Worm (Caenorhabditis elegans) whole organism, mixed stage, embryonic: ENCODE data around the gene oac-48.

ENCODE experiments used
- M03D4.4 ChIP-seq: sonication (generic microtip); optimal IDR thresholded peaks from 2 replicates; lab custom pipeline; 2017; ENCODE audit warnings: mild to moderate bottlenecking, missing genetic modification characterization, missing compliant biosample characterization
- bed-3 ChIP-seq: fragments of 200-800 bp; sonication (Bioruptor generic); optimal IDR thresholded peaks from 3 replicates; lab custom pipeline; 2018; ENCODE audit warnings: mild to moderate bottlenecking, missing genetic modification characterization, moderate library complexity, missing compliant biosample characterization
- blmp-1 ChIP-seq: fragments of 150-350 bp; optimal IDR thresholded peaks from 2 replicates; lab custom pipeline; 2014; ENCODE audit warnings: missing biosample characterization, missing genetic modification characterization
- ceh-39 ChIP-seq: fragments of 150-350 bp; optimal IDR thresholded peaks from 2 replicates; lab custom pipeline; 2014; ENCODE audit warnings: missing biosample characterization, missing genetic modification characterization
- ceh-43 ChIP-seq: fragments of 200-800 bp; sonication (Bioruptor generic); optimal IDR thresholded peaks from 2 replicates; lab custom pipeline; 2018; ENCODE audit warnings: mild to moderate bottlenecking, missing genetic modification characterization, moderate library complexity, missing compliant biosample characterization
- ceh-83 ChIP-seq: fragments of 200-800 bp; sonication (Bioruptor generic); optimal IDR thresholded peaks from 2 replicates; lab custom pipeline; 2018; ENCODE audit warnings: mild to moderate bottlenecking, missing genetic modification characterization, missing compliant biosample characterization
- ces-1 ChIP-seq: fragments of 150-350 bp; optimal IDR thresholded peaks from 2 replicates; lab custom pipeline; 2014; ENCODE audit warnings: missing biosample characterization, missing genetic modification reagents, missing genetic modification characterization
- cnd-1 ChIP-seq: fragments of 200-800 bp; sonication (Bioruptor generic); optimal IDR thresholded peaks from 2 replicates; lab custom pipeline; 2018; ENCODE audit warnings: mild to moderate bottlenecking, missing genetic modification characterization, missing compliant biosample characterization
- drap-1 ChIP-seq: fragments of 200-800 bp; sonication (Bioruptor generic); optimal IDR thresholded peaks from 3 replicates; lab custom pipeline; 2018; ENCODE audit warnings: mild to moderate bottlenecking, missing genetic modification characterization, missing compliant biosample characterization
- elt-1 ChIP-seq: sonication (generic microtip); optimal IDR thresholded peaks from 2 replicates; lab custom pipeline; 2017; ENCODE audit warnings: missing genetic modification characterization, mild to moderate bottlenecking, missing compliant biosample characterization, antibody characterized with exemption, moderate library complexity, borderline replicate concordance; ENCODE audit not compliant: insufficient read depth
- elt-3 ChIP-seq: fragments of 150-350 bp; optimal IDR thresholded peaks from 2 replicates; lab custom pipeline; 2014; ENCODE audit warnings: missing biosample characterization, missing genetic modification characterization
- flh-1 ChIP-seq: fragments of 200-800 bp; sonication (Bioruptor generic); optimal IDR thresholded peaks from 2 replicates; lab custom pipeline; 2018; ENCODE audit warnings: mild to moderate bottlenecking, missing genetic modification characterization, moderate library complexity, missing compliant biosample characterization
- ham-2 ChIP-seq: fragments of 200-800 bp; sonication (Bioruptor generic); optimal IDR thresholded peaks from 2 replicates; lab custom pipeline; 2018; ENCODE audit warnings: mild to moderate bottlenecking, missing genetic modification characterization, missing compliant biosample characterization
- hlh-1 ChIP-seq: fragments of 150-350 bp; optimal IDR thresholded peaks from 2 replicates; lab custom pipeline; 2014; ENCODE audit warnings: missing biosample characterization, missing genetic modification reagents, missing genetic modification characterization
- lin-13 ChIP-seq: fragments of 150-350 bp; optimal IDR thresholded peaks from 2 replicates; lab custom pipeline; 2014; ENCODE audit warnings: missing biosample characterization, missing genetic modification characterization
- lin-32 ChIP-seq: fragments of 200-800 bp; sonication (Bioruptor generic); optimal IDR thresholded peaks from 2 replicates; lab custom pipeline; 2018; ENCODE audit warnings: mild to moderate bottlenecking, missing genetic modification characterization, missing compliant biosample characterization
- mab-5 ChIP-seq: fragments of 150-350 bp; optimal IDR thresholded peaks from 2 replicates; lab custom pipeline; 2014; ENCODE audit warnings: missing biosample characterization, missing genetic modification characterization
- mep-1 ChIP-seq: fragments of 150-350 bp; optimal IDR thresholded peaks from 2 replicates; lab custom pipeline; 2017; ENCODE audit warnings: missing biosample characterization, missing genetic modification reagents, missing genetic modification characterization, inconsistent platforms
- mls-2 ChIP-seq: sonication (generic microtip); optimal IDR thresholded peaks from 2 replicates; lab custom pipeline; 2016; ENCODE audit warnings: mild to moderate bottlenecking, missing genetic modification characterization, moderate library complexity, missing compliant biosample characterization
- nhr-12 ChIP-seq: fragments of 150-350 bp; optimal IDR thresholded peaks from 2 replicates; lab custom pipeline; 2014; ENCODE audit warnings: missing biosample characterization, missing genetic modification characterization
- nhr-2 ChIP-seq: fragments of 150-350 bp; optimal IDR thresholded peaks from 2 replicates; lab custom pipeline; 2014; ENCODE audit warnings: missing biosample characterization, missing genetic modification characterization
- nhr-237 ChIP-seq: fragments of 150-350 bp; optimal IDR thresholded peaks from 2 replicates; lab custom pipeline; 2014; ENCODE audit warnings: missing biosample characterization, missing genetic modification characterization
- nhr-28 ChIP-seq: fragments of 150-350 bp; optimal IDR thresholded peaks from 2 replicates; lab custom pipeline; 2014; ENCODE audit warnings: missing biosample characterization, missing genetic modification characterization
- nhr-76 ChIP-seq: sonication (generic microtip); optimal IDR thresholded peaks from 2 replicates; lab custom pipeline; 2017; ENCODE audit warnings: missing biosample characterization, missing genetic modification characterization
- pha-4 ChIP-seq: fragments of 150-350 bp; optimal IDR thresholded peaks from 2 replicates; lab custom pipeline; 2018; ENCODE audit warnings: missing biosample characterization, missing genetic modification reagents, missing genetic modification characterization
- sem-2 ChIP-seq: fragments of 200-800 bp; sonication (Bioruptor generic); optimal IDR thresholded peaks from 2 replicates; lab custom pipeline; 2018; ENCODE audit warnings: mild to moderate bottlenecking, missing genetic modification characterization, missing compliant biosample characterization
- snpc-4 ChIP-seq: fragments of 150-350 bp; optimal IDR thresholded peaks from 2 replicates; lab custom pipeline; 2014; ENCODE audit warnings: missing biosample characterization, missing genetic modification characterization
- sptf-1 ChIP-seq: sonication (generic microtip); optimal IDR thresholded peaks from 2 replicates; lab custom pipeline; 2017; ENCODE audit warnings: mild to moderate bottlenecking, missing genetic modification characterization, moderate library complexity, missing compliant biosample characterization
- tbx-8 ChIP-seq: fragments of 200-800 bp; sonication (Bioruptor generic); optimal IDR thresholded peaks from 2 replicates; lab custom pipeline; 2018; ENCODE audit warnings: mild to moderate bottlenecking, missing genetic modification characterization, moderate library complexity, missing compliant biosample characterization
- unc-120 ChIP-seq: sonication (generic microtip); optimal IDR thresholded peaks from 2 replicates; lab custom pipeline; 2017; ENCODE audit warnings: missing genetic modification characterization, missing compliant biosample characterization; ENCODE audit not compliant: poor library complexity, severe bottlenecking
- unc-39 ChIP-seq: fragments of 150-350 bp; optimal IDR thresholded peaks from 2 replicates; lab custom pipeline; 2014; ENCODE audit warnings: missing biosample characterization, missing genetic modification characterization
- unc-62 ChIP-seq: fragments of 150-350 bp; optimal IDR thresholded peaks from 2 replicates; lab custom pipeline; 2014; ENCODE audit warnings: missing biosample characterization, missing genetic modification reagents, missing genetic modification characterization
- zip-8 ChIP-seq: fragments of 150-350 bp; optimal IDR thresholded peaks from 2 replicates; lab custom pipeline; 2014; ENCODE audit warnings: missing biosample characterization, missing genetic modification characterization
- ztf-11 ChIP-seq: fragments of 150-350 bp; optimal IDR thresholded peaks from 2 replicates; lab custom pipeline; 2014; ENCODE audit warnings: missing biosample characterization, missing genetic modification characterization

oac-48 gene

DNA sequence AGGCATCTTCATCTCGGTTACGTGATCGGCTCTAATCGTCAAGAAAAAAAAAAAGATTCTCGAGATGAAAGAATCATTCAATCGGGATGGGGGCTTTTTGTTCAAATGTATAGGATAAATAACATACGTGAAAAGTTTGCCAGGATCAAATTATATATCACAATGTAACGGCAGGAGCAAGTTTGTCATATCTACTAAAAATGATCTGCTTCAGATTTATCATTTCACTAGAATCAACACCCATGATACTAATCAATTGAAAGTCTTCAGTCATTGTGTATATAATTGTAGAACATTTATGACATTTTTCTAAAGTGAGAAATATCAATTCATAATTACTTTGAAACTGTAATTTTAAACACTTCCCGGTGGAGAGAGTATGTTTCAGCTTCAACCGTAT lies 23.3 kb downstream of the oac-48 start:
- TF ChIP-seq mab-5 (no peak), ham-2 (GFP tag; lab: Kevin White, UChicago) (no peak), lin-32 (GFP tag; lab: Kevin White, UChicago) (no peak)

DNA sequence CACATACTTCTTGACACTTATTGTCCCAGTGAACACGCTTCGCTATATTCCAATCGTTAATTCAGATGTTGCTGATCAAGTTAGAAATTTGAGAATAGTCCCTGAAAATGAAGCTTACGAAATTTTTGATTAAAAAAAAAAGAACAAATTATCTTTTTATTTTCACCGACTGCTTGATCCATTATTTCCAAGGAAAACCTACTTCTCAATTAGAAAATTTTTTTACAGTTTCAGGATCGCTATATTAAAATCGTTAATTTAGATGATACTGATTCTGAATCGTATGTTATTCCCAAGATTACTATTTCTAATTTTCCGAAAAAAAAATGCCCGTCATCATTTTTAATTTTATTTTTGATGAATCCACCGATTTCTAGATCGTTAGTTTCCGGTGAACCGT lies 25.0 kb downstream of the oac-48 start, which contains the start of gene T23G4.127:
TSS of gene T23G4.127 (minus strand) at position 101 of the 400 bp plus-strand sequence.
- TF ChIP-seq blmp-1 (tag; lab: Kevin White, UChicago) (no peak), ceh-43 (GFP tag; lab: Kevin White, UChicago) (no peak), ceh-39 (tag; lab: Kevin White, UChicago) (no peak), elt-1 (tag; lab: Kevin White, UChicago) (no peak), lin-32 (GFP tag; lab: Kevin White, UChicago) (no peak), sptf-1 (tag; lab: Kevin White, UChicago) (no peak), nhr-28 (no peak), mab-5 (no peak), unc-62 (GFP tag; lab: Kevin White, UChicago) (no peak), bed-3 (GFP tag; lab: Kevin White, UChicago) (no peak), nhr-237 (tag; lab: Kevin White, UChicago) (no peak), unc-120 (tag; lab: Kevin White, UChicago) (no peak), nhr-12 (tag; lab: Kevin White, UChicago) (no peak), hlh-1 (tag; lab: Kevin White, UChicago) (no peak)

DNA sequence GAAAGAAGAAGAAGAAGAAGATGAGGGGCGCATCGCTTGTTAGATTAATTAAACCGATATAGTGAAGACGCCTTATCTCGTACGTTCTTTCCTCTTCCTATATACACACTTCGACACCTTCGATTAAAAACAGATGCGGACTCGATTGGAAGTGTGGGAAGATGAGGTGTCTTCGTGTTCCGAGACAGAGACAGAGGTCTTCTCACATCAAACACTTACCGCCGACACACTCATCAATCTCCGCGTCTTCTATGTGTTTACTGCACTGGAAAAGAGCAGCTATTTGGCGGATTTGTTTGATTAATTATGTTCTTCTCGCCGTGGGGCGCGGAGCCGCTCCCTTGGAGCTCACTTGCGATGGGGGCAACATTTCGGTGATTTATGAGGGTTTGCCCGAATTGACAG lies 25.8 kb downstream of the oac-48 start:
- TF ChIP-seq mep-1 (no peak), drap-1 (GFP tag; lab: Kevin White, UChicago) (no peak), M03D4.4 (tag; lab: Kevin White, UChicago) (no peak), elt-1 (tag; lab: Kevin White, UChicago) (peak; percentile 87), elt-3 (tag; lab: Kevin White, UChicago) (no peak), ces-1 (GFP tag; lab: Kevin White, UChicago) (no peak), unc-120 (tag; lab: Kevin White, UChicago) (peak; percentile 41), ztf-11 (tag; lab: Kevin White, UChicago) (no peak), tbx-8 (GFP tag; lab: Kevin White, UChicago) (no peak), nhr-2 (no peak), ham-2 (GFP tag; lab: Kevin White, UChicago) (no peak), bed-3 (GFP tag; lab: Kevin White, UChicago) (no peak), pha-4 (tag; lab: Kevin White, UChicago) (no peak), unc-39 (tag; lab: Kevin White, UChicago) (no peak), lin-13 (no peak), zip-8 (no peak), nhr-237 (tag; lab: Kevin White, UChicago) (no peak), ceh-83 (GFP tag; lab: Kevin White, UChicago) (no peak), snpc-4 (no peak), sem-2 (no peak), cnd-1 (tag; lab: Kevin White, UChicago) (no peak), unc-62 (GFP tag; lab: Kevin White, UChicago) (peak; percentile 98), mab-5 (peak; percentile 56), nhr-28 (no peak), nhr-12 (tag; lab: Kevin White, UChicago) (no peak)

DNA sequence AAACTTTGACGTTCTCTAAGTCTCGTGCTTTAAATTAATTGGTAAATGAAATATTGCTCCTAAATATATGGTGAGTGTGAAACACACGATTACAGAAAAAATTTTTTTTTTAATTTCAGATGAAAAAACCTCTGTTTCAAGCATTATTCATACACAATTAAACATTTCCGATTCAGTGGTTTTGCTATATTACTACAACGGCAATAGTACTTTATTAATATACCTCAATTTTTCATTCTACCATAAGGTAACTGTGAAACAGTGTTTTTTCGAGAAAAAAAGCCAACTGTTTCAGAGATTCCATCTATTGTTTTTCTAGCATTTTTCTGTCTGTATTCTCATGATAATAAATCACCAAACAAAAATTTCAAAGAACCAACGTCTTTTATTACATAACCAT lies 27.2 kb downstream of the oac-48 start:
- TF ChIP-seq mep-1 = no peak
- no peak for TF ChIP-seq M03D4.4 (tag; lab: Kevin White, UChicago)
- no peak for TF ChIP-seq lin-13
- TF ChIP-seq zip-8 = no peak
- TF ChIP-seq nhr-76 (tag; lab: Kevin White, UChicago) = no peak
- no peak for TF ChIP-seq lin-32 (GFP tag; lab: Kevin White, UChicago)
- no peak for TF ChIP-seq cnd-1 (tag; lab: Kevin White, UChicago)
- TF ChIP-seq mls-2 (tag; lab: Kevin White, UChicago) = no peak
- no peak for TF ChIP-seq flh-1
- TF ChIP-seq unc-62 (GFP tag; lab: Kevin White, UChicago) = no peak
- no peak for TF ChIP-seq unc-39 (tag; lab: Kevin White, UChicago)
- TF ChIP-seq ceh-83 (GFP tag; lab: Kevin White, UChicago) = no peak
- TF ChIP-seq ceh-43 (GFP tag; lab: Kevin White, UChicago) = no peak
- TF ChIP-seq ces-1 (GFP tag; lab: Kevin White, UChicago) = no peak
- TF ChIP-seq, all 35 proteins: peak for 0
